Worm (Caenorhabditis elegans) whole organism, late embryonic: ENCODE data around the gene dcn-1.
A peak's percentile ranks its signal among the peaks of the same experiment; 100 is the strongest.

ENCODE experiments used
- C08G9.2 ChIP-seq: sonication (generic microtip); optimal IDR thresholded peaks from 2 replicates; lab custom pipeline; 2016; ENCODE audit warnings: mild to moderate bottlenecking, missing genetic modification characterization, moderate library complexity, missing compliant biosample characterization
- K09A11.1 ChIP-seq: sonication (generic microtip); optimal IDR thresholded peaks from 2 replicates; lab custom pipeline; 2017; ENCODE audit warnings: antibody characterized with exemption, mild to moderate bottlenecking, missing genetic modification characterization, missing compliant biosample characterization; ENCODE audit not compliant: insufficient read depth
- T23F11.4 ChIP-seq: fragments of 200-800 bp; sonication (Bioruptor generic); optimal IDR thresholded peaks from 2 replicates; lab custom pipeline; 2018; ENCODE audit warnings: mild to moderate bottlenecking, missing genetic modification characterization, missing compliant biosample characterization
- Y22D7AL.16 ChIP-seq: sonication (generic microtip); optimal IDR thresholded peaks from 2 replicates; lab custom pipeline; 2016; ENCODE audit warnings: missing genetic modification characterization, missing compliant biosample characterization
- ceh-14 ChIP-seq: sonication (generic microtip); optimal IDR thresholded peaks from 2 replicates; lab custom pipeline; 2016; ENCODE audit warnings: missing genotype, missing genetic modification characterization, missing compliant biosample characterization
- ceh-18 ChIP-seq: sonication (generic microtip); optimal IDR thresholded peaks from 2 replicates; lab custom pipeline; 2016; ENCODE audit warnings: missing genetic modification characterization, missing compliant biosample characterization
- ceh-19 ChIP-seq: fragments of 200-800 bp; sonication (Bioruptor generic); optimal IDR thresholded peaks from 2 replicates; lab custom pipeline; 2018; ENCODE audit warnings: mild to moderate bottlenecking, missing genetic modification characterization, missing compliant biosample characterization
- ceh-2 ChIP-seq: sonication (generic microtip); optimal IDR thresholded peaks from 2 replicates; lab custom pipeline; 2016; ENCODE audit warnings: missing genotype, missing genetic modification characterization, missing compliant biosample characterization
- ceh-22 ChIP-seq: sonication (generic microtip); optimal IDR thresholded peaks from 2 replicates; lab custom pipeline; 2017; ENCODE audit warnings: missing biosample characterization, missing genetic modification characterization
- ceh-34 ChIP-seq: sonication (generic microtip); optimal IDR thresholded peaks from 2 replicates; lab custom pipeline; 2016; ENCODE audit warnings: mild to moderate bottlenecking, missing genetic modification characterization, missing compliant biosample characterization
- ceh-48 ChIP-seq: sonication (generic microtip); optimal IDR thresholded peaks from 2 replicates; lab custom pipeline; 2016; ENCODE audit warnings: missing genetic modification characterization, inconsistent platforms, missing compliant biosample characterization
- ceh-6 ChIP-seq: fragments of 200-800 bp; sonication (Bioruptor generic); optimal IDR thresholded peaks from 2 replicates; lab custom pipeline; 2018; ENCODE audit warnings: mild to moderate bottlenecking, missing genetic modification characterization, missing compliant biosample characterization
- ceh-9 ChIP-seq: sonication (generic microtip); optimal IDR thresholded peaks from 2 replicates; lab custom pipeline; 2016; ENCODE audit warnings: mild to moderate bottlenecking, missing genetic modification characterization, inconsistent platforms, missing compliant biosample characterization
- dmd-4 ChIP-seq: sonication (generic microtip); optimal IDR thresholded peaks from 2 replicates; lab custom pipeline; 2016; ENCODE audit warnings: borderline replicate concordance, missing genetic modification characterization, missing compliant biosample characterization
- dve-1 ChIP-seq: sonication (generic microtip); optimal IDR thresholded peaks from 2 replicates; lab custom pipeline; 2017; ENCODE audit warnings: antibody characterized with exemption, mild to moderate bottlenecking, missing genetic modification characterization, missing compliant biosample characterization
- elt-2 ChIP-seq: sonication (generic microtip); optimal IDR thresholded peaks from 2 replicates; lab custom pipeline; 2016; ENCODE audit warnings: missing genetic modification reagents, missing genetic modification characterization, missing compliant biosample characterization
- elt-4 ChIP-seq: sonication (generic microtip); optimal IDR thresholded peaks from 2 replicates; lab custom pipeline; 2016; ENCODE audit warnings: missing genetic modification characterization, missing compliant biosample characterization
- ets-4 ChIP-seq: sonication (generic microtip); optimal IDR thresholded peaks from 2 replicates; lab custom pipeline; 2016; ENCODE audit warnings: missing genetic modification characterization, missing compliant biosample characterization
- eyg-1 ChIP-seq: sonication (generic microtip); optimal IDR thresholded peaks from 2 replicates; lab custom pipeline; 2016; ENCODE audit warnings: missing genotype, missing genetic modification characterization, missing compliant biosample characterization
- fax-1 ChIP-seq: sonication (generic microtip); optimal IDR thresholded peaks from 2 replicates; lab custom pipeline; 2016; ENCODE audit warnings: missing genotype, missing genetic modification characterization, missing compliant biosample characterization
- fkh-6 ChIP-seq: sonication (generic microtip); optimal IDR thresholded peaks from 2 replicates; lab custom pipeline; 2016; ENCODE audit warnings: missing genetic modification characterization, missing compliant biosample characterization
- gmeb-2 ChIP-seq: sonication (generic microtip); optimal IDR thresholded peaks from 2 replicates; lab custom pipeline; 2016; ENCODE audit warnings: missing genetic modification characterization, inconsistent platforms, missing compliant biosample characterization
- hlh-15 ChIP-seq: sonication (generic microtip); optimal IDR thresholded peaks from 2 replicates; lab custom pipeline; 2016; ENCODE audit warnings: missing genetic modification characterization, missing compliant biosample characterization
- hlh-6 ChIP-seq: sonication (generic microtip); optimal IDR thresholded peaks from 2 replicates; lab custom pipeline; 2016; ENCODE audit warnings: missing genotype, missing genetic modification characterization, missing compliant biosample characterization
- hlh-8 ChIP-seq: sonication (generic microtip); optimal IDR thresholded peaks from 2 replicates; lab custom pipeline; 2016; ENCODE audit warnings: missing genotype, missing genetic modification characterization, missing compliant biosample characterization
- lim-6 ChIP-seq: sonication (generic microtip); optimal IDR thresholded peaks from 2 replicates; lab custom pipeline; 2016; ENCODE audit warnings: missing genetic modification characterization, missing compliant biosample characterization
- lin-11 ChIP-seq: fragments of 200-800 bp; sonication (Bioruptor generic); optimal IDR thresholded peaks from 2 replicates; lab custom pipeline; 2018; ENCODE audit warnings: mild to moderate bottlenecking, missing genetic modification characterization, missing compliant biosample characterization
- madf-2 ChIP-seq: sonication (generic microtip); optimal IDR thresholded peaks from 2 replicates; lab custom pipeline; 2017; ENCODE audit warnings: missing genetic modification characterization, missing compliant biosample characterization
- nfya-1 ChIP-seq: sonication (generic microtip); optimal IDR thresholded peaks from 2 replicates; lab custom pipeline; 2017; ENCODE audit warnings: missing genetic modification characterization, mild to moderate bottlenecking, missing compliant biosample characterization, antibody characterized with exemption, moderate library complexity
- nhr-11 ChIP-seq: fragments of 150-350 bp; optimal IDR thresholded peaks from 2 replicates; lab custom pipeline; 2014; ENCODE audit warnings: missing biosample characterization, missing genetic modification characterization
- nhr-232 ChIP-seq: sonication (generic microtip); optimal IDR thresholded peaks from 2 replicates; lab custom pipeline; 2016; ENCODE audit warnings: missing genetic modification characterization, missing compliant biosample characterization
- npax-4 ChIP-seq: sonication (generic microtip); optimal IDR thresholded peaks from 2 replicates; lab custom pipeline; 2016; ENCODE audit warnings: missing genetic modification characterization, missing compliant biosample characterization
- odd-2 ChIP-seq: sonication (generic microtip); optimal IDR thresholded peaks from 2 replicates; lab custom pipeline; 2017; ENCODE audit warnings: antibody characterized with exemption, mild to moderate bottlenecking, missing genetic modification characterization, missing compliant biosample characterization
- pag-3 ChIP-seq: sonication (generic microtip); optimal IDR thresholded peaks from 2 replicates; lab custom pipeline; 2016; ENCODE audit warnings: missing compliant biosample characterization, missing genetic modification characterization, borderline replicate concordance
- pax-1 ChIP-seq: fragments of 150-350 bp; optimal IDR thresholded peaks from 2 replicates; lab custom pipeline; 2014; ENCODE audit warnings: missing biosample characterization, missing genetic modification characterization
- pha-2 ChIP-seq: sonication (generic microtip); optimal IDR thresholded peaks from 2 replicates; lab custom pipeline; 2017; ENCODE audit warnings: mild to moderate bottlenecking, missing genetic modification characterization, missing compliant biosample characterization
- pqm-1 ChIP-seq: sonication (generic microtip); optimal IDR thresholded peaks from 2 replicates; lab custom pipeline; 2016; ENCODE audit warnings: missing genetic modification characterization, missing compliant biosample characterization
- rnt-1 ChIP-seq: sonication (generic microtip); optimal IDR thresholded peaks from 2 replicates; lab custom pipeline; 2016; ENCODE audit warnings: missing genetic modification characterization, missing compliant biosample characterization
- sox-2 ChIP-seq: fragments of 200-800 bp; sonication (Bioruptor generic); IDR thresholded peaks from 2 replicates; pipeline ENCODE4 v1.3.6; 2022; ENCODE audit warnings: missing genetic modification reagents, missing genetic modification characterization, missing compliant biosample characterization
- syd-9 ChIP-seq: sonication (generic microtip); optimal IDR thresholded peaks from 2 replicates; lab custom pipeline; 2016; ENCODE audit warnings: mild to moderate bottlenecking, missing genetic modification characterization, moderate library complexity, missing compliant biosample characterization
- tbx-2 ChIP-seq: sonication (generic microtip); optimal IDR thresholded peaks from 2 replicates; lab custom pipeline; 2016; ENCODE audit warnings: missing genetic modification characterization, missing compliant biosample characterization
- tbx-7 ChIP-seq: sonication (generic microtip); optimal IDR thresholded peaks from 2 replicates; lab custom pipeline; 2016; ENCODE audit warnings: missing genotype, missing genetic modification characterization, missing compliant biosample characterization
- ttx-3 ChIP-seq: sonication (generic microtip); optimal IDR thresholded peaks from 2 replicates; lab custom pipeline; 2016; ENCODE audit warnings: missing genetic modification reagents, missing genetic modification characterization, missing compliant biosample characterization
- unc-3 ChIP-seq, 2 experiments: fragments of 200-800 bp in 1 of 2; sonication (Bioruptor generic) in 1 of 2; sonication (generic microtip) in 1 of 2; conservative IDR thresholded peaks in 1 of 2; optimal IDR thresholded peaks in 1 of 2; 2 replicates each; pipeline versions ENCODE4 v1.3.6 to Lab custom; 2016 to 2022; ENCODE audit warnings: missing compliant biosample characterization in 2 of 2, missing genetic modification characterization in 2 of 2, missing genetic modification reagents in 1 of 2
- unc-42 ChIP-seq: sonication (generic microtip); optimal IDR thresholded peaks from 2 replicates; lab custom pipeline; 2016; ENCODE audit warnings: missing genotype, missing genetic modification characterization, missing compliant biosample characterization
- ztf-16 ChIP-seq: sonication (generic microtip); optimal IDR thresholded peaks from 2 replicates; lab custom pipeline; 2017; ENCODE audit warnings: missing genetic modification characterization, missing compliant biosample characterization

Gene dcn-1

ce11 chrIII:4280215-4281173 is 33.2 kb upstream of the dcn-1 start, which contains the start of gene sup-26 (continued):
- peak; percentile 65 for TF ChIP-seq tbx-2
- TF ChIP-seq ceh-22 (tag; lab: Kevin White, UChicago): no peak
- TF ChIP-seq nhr-11 (tag; lab: Kevin White, UChicago): no peak
- TF ChIP-seq, all 69 proteins: peak for 20

- TF ChIP-seq ceh-34 (tag; lab: Kevin White, UChicago): peak; percentile 97
- peak; percentile 60 for TF ChIP-seq ceh-6 (GFP tag; lab: Kevin White, UChicago)
- no peak for TF ChIP-seq lin-11 (tag; lab: Kevin White, UChicago)
- TF ChIP-seq ceh-19 (GFP tag; lab: Kevin White, UChicago): peak; percentile 76
- no peak for TF ChIP-seq ceh-9 (tag; lab: Kevin White, UChicago)
- TF ChIP-seq C08G9.2 (tag; lab: Kevin White, UChicago): peak; percentile 67
- peak; percentile 99 for TF ChIP-seq rnt-1
- no peak for TF ChIP-seq elt-4 (tag; lab: Kevin White, UChicago)
- no peak for TF ChIP-seq npax-4 (tag; lab: Kevin White, UChicago)
- peak; percentile 88 for TF ChIP-seq T23F11.4 (GFP tag; lab: Kevin White, UChicago)
- TF ChIP-seq fkh-6 (tag; lab: Kevin White, UChicago): no peak
- TF ChIP-seq odd-2: no peak
- TF ChIP-seq unc-3 (GFP tag; conservative IDR thresholded peaks at IDR 0.05; lab: Robert Waterston, UW): no peak
- peak; percentile 74 for TF ChIP-seq unc-3 (tag; optimal IDR thresholded peaks at IDR 0.05; lab: Kevin White, UChicago)
- peak; percentile 81 for TF ChIP-seq syd-9 (tag; lab: Kevin White, UChicago)
- TF ChIP-seq dmd-4: peak; percentile 69
- TF ChIP-seq ttx-3 (tag; lab: Kevin White, UChicago): no peak
- peak; percentile 99 for TF ChIP-seq ceh-18
- peak; percentile 34 for TF ChIP-seq pag-3 (tag; lab: Kevin White, UChicago)
- no peak for TF ChIP-seq ceh-48 (tag; lab: Kevin White, UChicago)
- peak; percentile 51 for TF ChIP-seq tbx-7 (tag; lab: Kevin White, UChicago)
- no peak for TF ChIP-seq gmeb-2 (tag; lab: Kevin White, UChicago)
- TF ChIP-seq hlh-6 (tag; lab: Kevin White, UChicago): no peak
- peak; percentile 77 for TF ChIP-seq ets-4 (tag; lab: Kevin White, UChicago)
- TF ChIP-seq hlh-8 (tag; lab: Kevin White, UChicago): peak; percentile 80
- TF ChIP-seq pqm-1: peak; percentile 74
- peak; percentile 91 for TF ChIP-seq ceh-14 (tag; lab: Kevin White, UChicago)
- peak; percentile 14 for TF ChIP-seq K09A11.1
- TF ChIP-seq tbx-2: peak; percentile 98
- peak; percentile 94 for TF ChIP-seq unc-42 (tag; lab: Kevin White, UChicago)
- peak; percentile 14 for TF ChIP-seq ztf-16 (tag; lab: Kevin White, UChicago)
- TF ChIP-seq lim-6 (tag; lab: Kevin White, UChicago): peak; percentile 72
- TF ChIP-seq ceh-22 (tag; lab: Kevin White, UChicago): no peak
- no peak for TF ChIP-seq Y22D7AL.16 (tag; lab: Kevin White, UChicago)
- peak; percentile 63 for TF ChIP-seq dve-1 (tag; lab: Kevin White, UChicago)
- no peak for TF ChIP-seq hlh-15 (tag; lab: Kevin White, UChicago)
- TF ChIP-seq madf-2 (tag; lab: Kevin White, UChicago): peak; percentile 69
- peak; percentile 99 for TF ChIP-seq nfya-1
- TF ChIP-seq eyg-1 (tag; lab: Kevin White, UChicago): peak; percentile 58
- peak; percentile 73 for TF ChIP-seq elt-2
- peak; percentile 4 for TF ChIP-seq nhr-232
- no peak; the same call in 1 of the 2 replicates for TF ChIP-seq sox-2
- peak; percentile 63 for TF ChIP-seq pax-1 (tag; lab: Kevin White, UChicago)
- peak; percentile 90 for TF ChIP-seq ceh-2
- peak; percentile 86 for TF ChIP-seq pha-2
- peak; percentile 46 for TF ChIP-seq fax-1 (tag; lab: Kevin White, UChicago)
Measured at ce11 chrIII:4281955-4282618, 31.6 kb upstream of the dcn-1 start.
